Worm (Caenorhabditis elegans) whole organism, mixed stage, embryonic: Measurements from ENCODE around the gene ZK673.4.

Experiments used
- elt-1 ChIP-seq: sonication (generic microtip); optimal IDR thresholded peaks from 2 replicates; lab custom pipeline; 2017; ENCODE audit warnings: missing genetic modification characterization, mild to moderate bottlenecking, missing compliant biosample characterization, antibody characterized with exemption, moderate library complexity, borderline replicate concordance; ENCODE audit not compliant: insufficient read depth
- mab-5 ChIP-seq: fragments of 150-350 bp; optimal IDR thresholded peaks from 2 replicates; lab custom pipeline; 2014; ENCODE audit warnings: missing biosample characterization, missing genetic modification characterization
- snpc-4 ChIP-seq: fragments of 150-350 bp; optimal IDR thresholded peaks from 2 replicates; lab custom pipeline; 2014; ENCODE audit warnings: missing biosample characterization, missing genetic modification characterization
- sptf-1 ChIP-seq: sonication (generic microtip); optimal IDR thresholded peaks from 2 replicates; lab custom pipeline; 2017; ENCODE audit warnings: mild to moderate bottlenecking, missing genetic modification characterization, moderate library complexity, missing compliant biosample characterization
- unc-62 ChIP-seq: fragments of 150-350 bp; optimal IDR thresholded peaks from 2 replicates; lab custom pipeline; 2014; ENCODE audit warnings: missing biosample characterization, missing genetic modification reagents, missing genetic modification characterization

DNA sequence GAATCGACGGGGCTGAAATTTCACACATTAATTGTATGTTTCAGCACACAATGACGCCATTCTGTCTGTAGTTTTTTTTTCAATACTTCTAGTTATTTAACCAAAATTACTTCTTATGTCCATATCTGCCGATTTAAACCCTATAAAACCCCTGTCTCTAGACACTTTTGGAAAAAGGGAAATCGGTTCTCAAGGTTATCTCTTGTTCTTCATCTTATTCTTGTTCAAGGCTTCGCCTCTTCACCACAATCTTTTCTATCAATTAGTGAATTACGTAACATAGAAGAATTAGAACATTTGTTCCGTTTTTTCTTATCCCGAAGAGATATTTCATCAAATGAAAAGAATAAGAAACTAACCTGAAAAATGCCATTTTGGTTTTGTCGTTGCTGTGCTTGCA is 48.0 kb downstream of the ZK673.4 start:
- TF ChIP-seq mab-5 (no peak), unc-62 (no peak), elt-1 (tag; lab: Kevin White, UChicago) (no peak), sptf-1 (tag; lab: Kevin White, UChicago) (no peak), snpc-4 (tag; lab: Kevin White, UChicago) (no peak)
